Fruit fly (Drosophila melanogaster) whole organism: Measurements from ENCODE around the gene CG42367.

Experiments used
- CG8478 ChIP-seq: fragments of >200 bp; optimal IDR thresholded peaks from 2 replicates; lab custom pipeline; 2018; ENCODE audit warnings: inconsistent platforms
- Dll ChIP-seq: fragments of >200 bp; optimal IDR thresholded peaks from 2 replicates; lab custom pipeline; 2017
- EcR ChIP-seq, 2 experiments: fragments of >200 bp; optimal IDR thresholded peaks; 2 replicates each; lab custom pipeline; 2017; ENCODE audit warnings: missing biosample characterization in 2 of 2, missing genetic modification characterization in 2 of 2, missing genetic modification reagents in 2 of 2
- pan ChIP-seq: fragments of >200 bp; optimal IDR thresholded peaks from 2 replicates; lab custom pipeline; 2017
- psq ChIP-seq: fragments of >200 bp; optimal IDR thresholded peaks from 2 replicates; lab custom pipeline; 2017
- usp ChIP-seq: fragments of >200 bp; optimal IDR thresholded peaks from 2 replicates; lab custom pipeline; 2017; ENCODE audit warnings: missing biosample characterization, missing genetic modification characterization, mixed read lengths

DNA sequence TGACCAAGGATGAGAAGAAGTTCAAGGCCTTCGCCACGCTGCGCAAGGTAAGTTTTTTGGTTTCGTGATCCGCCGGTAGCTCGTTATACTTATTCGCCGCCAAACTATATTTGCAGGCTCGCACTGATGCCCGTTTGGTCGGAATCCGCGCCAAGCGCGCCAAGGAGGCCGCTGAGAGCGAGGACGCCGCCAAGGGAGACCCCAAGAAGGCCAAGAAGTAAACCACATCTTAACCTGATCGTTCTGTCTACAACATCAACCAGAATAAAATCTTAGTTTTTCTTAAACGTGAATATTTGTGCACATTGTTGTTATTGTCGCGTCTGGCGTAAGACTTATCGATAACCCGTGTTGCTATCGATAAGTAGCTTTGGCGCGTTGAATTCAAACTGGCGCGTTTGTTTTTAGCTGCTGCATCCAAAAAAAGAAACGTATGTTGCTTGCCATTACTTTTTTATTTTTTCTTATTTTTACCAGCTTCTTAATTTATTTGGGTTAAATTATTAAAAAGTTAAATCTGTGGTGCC, 37.9 kb downstream of the CG42367 start:
- no peak for TF ChIP-seq usp
- TF ChIP-seq Dll: no peak
- TF ChIP-seq psq (lab: Kevin White, UChicago): no peak
- TF ChIP-seq pan (lab: Kevin White, UChicago): no peak
- no peak for TF ChIP-seq CG8478 (lab: Kevin White, UChicago)
- no peak for TF ChIP-seq EcR (GFP tag; optimal IDR thresholded peaks at IDR 0.05; lab: Kevin White, UChicago)
